Worm (Caenorhabditis elegans) whole organism, L4 larva: ENCODE results near the gene cyp-25A1.

Experiments
- D1046.2 ChIP-seq: fragments of 200-800 bp; sonication (Bioruptor generic); IDR thresholded peaks from 2 replicates; pipeline ENCODE4 v1.3.6; 2022; ENCODE audit warnings: missing genetic modification characterization, missing compliant biosample characterization
- F10B5.3 ChIP-seq: sonication (generic microtip); optimal IDR thresholded peaks from 2 replicates; lab custom pipeline; 2016; ENCODE audit warnings: mild to moderate bottlenecking, missing genetic modification characterization, missing compliant biosample characterization
- F37D6.2 ChIP-seq: sonication (generic microtip); optimal IDR thresholded peaks from 2 replicates; lab custom pipeline; 2016; ENCODE audit warnings: mild to moderate bottlenecking, missing genetic modification characterization, missing compliant biosample characterization
- T26A8.4 ChIP-seq: fragments of 200-800 bp; sonication (Bioruptor generic); IDR thresholded peaks from 2 replicates; pipeline ENCODE4 v1.3.6; 2022; ENCODE audit warnings: missing genetic modification characterization, missing compliant biosample characterization
- Y48G9A.11 ChIP-seq: fragments of 200-800 bp; sonication (Bioruptor generic); IDR thresholded peaks from 2 replicates; pipeline ENCODE4 v1.3.6; 2022; ENCODE audit warnings: missing genetic modification reagents, missing genetic modification characterization, missing compliant biosample characterization
- Y5F2A.4 ChIP-seq: fragments of 200-800 bp; sonication (Bioruptor generic); optimal IDR thresholded peaks from 2 replicates; lab custom pipeline; 2018; ENCODE audit warnings: mild to moderate bottlenecking, missing genetic modification characterization, missing compliant biosample characterization
- aha-1 ChIP-seq: fragments of 150-350 bp; peaks from one replicate; lab custom pipeline; 2014; ENCODE audit warnings: missing biosample characterization, missing genetic modification characterization
- aly-2 ChIP-seq: sonication (generic microtip); optimal IDR thresholded peaks from 2 replicates; lab custom pipeline; 2018; ENCODE audit warnings: missing biosample characterization, missing genetic modification characterization
- ama-1 ChIP-seq: fragments of 150-350 bp; optimal IDR thresholded peaks from 2 replicates; lab custom pipeline; 2014; ENCODE audit warnings: inconsistent platforms, mixed read lengths
- arid-1 ChIP-seq: fragments of 200-800 bp; sonication (Bioruptor generic); conservative IDR thresholded peaks from 2 replicates; pipeline ENCODE4 v1.3.6; 2022; ENCODE audit warnings: missing genetic modification reagents, missing genetic modification characterization, missing compliant biosample characterization
- attf-4 ChIP-seq: sonication (generic microtip); optimal IDR thresholded peaks from 3 replicates; lab custom pipeline; 2017; ENCODE audit warnings: missing biosample characterization, missing genetic modification characterization
- ceh-20 ChIP-seq: fragments of 200-800 bp; sonication (Bioruptor generic); IDR thresholded peaks from 2 replicates; pipeline ENCODE4 v1.3.6; 2022; ENCODE audit warnings: missing genetic modification reagents, missing genetic modification characterization, missing compliant biosample characterization
- ceh-32 ChIP-seq: sonication (generic microtip); optimal IDR thresholded peaks from 2 replicates; lab custom pipeline; 2016; ENCODE audit warnings: mild to moderate bottlenecking, missing genetic modification characterization, missing compliant biosample characterization; ENCODE audit not compliant: poor library complexity
- ceh-44 ChIP-seq: fragments of 200-800 bp; sonication (Bioruptor generic); IDR thresholded peaks from 2 replicates; pipeline ENCODE4 v1.3.6; 2022; ENCODE audit warnings: missing genetic modification reagents, missing genetic modification characterization, missing compliant biosample characterization
- ctbp-1 ChIP-seq: fragments of 200-800 bp; sonication (Bioruptor generic); IDR thresholded peaks from 2 replicates; pipeline ENCODE4 v1.3.6; 2022; ENCODE audit warnings: missing genetic modification reagents, missing genetic modification characterization, missing compliant biosample characterization
- daf-16 ChIP-seq, 3 experiments: sonication (generic microtip); optimal IDR thresholded peaks; 2 replicates each; lab custom pipeline; 2016 to 2017; ENCODE audit warnings: missing genetic modification characterization in 3 of 3, missing genetic modification reagents in 3 of 3, mild to moderate bottlenecking in 2 of 3, missing compliant biosample characterization in 2 of 3, missing biosample characterization in 1 of 3, moderate library complexity in 1 of 3
- dmd-8 ChIP-seq: fragments of 200-800 bp; sonication (Bioruptor generic); IDR thresholded peaks from 2 replicates; pipeline ENCODE4 v1.3.6; 2022; ENCODE audit warnings: missing genetic modification characterization, missing compliant biosample characterization
- egl-27 ChIP-seq: sonication (generic microtip); optimal IDR thresholded peaks from 3 replicates; lab custom pipeline; 2017; ENCODE audit warnings: missing biosample characterization, missing genetic modification reagents, missing genetic modification characterization
- egl-43 ChIP-seq: fragments of 200-800 bp; sonication (Bioruptor generic); IDR thresholded peaks from 2 replicates; pipeline ENCODE4 v1.3.6; 2022; ENCODE audit warnings: missing genetic modification reagents, missing genetic modification characterization, missing compliant biosample characterization
- fkh-10 ChIP-seq: fragments of 150-350 bp; optimal IDR thresholded peaks from 2 replicates; lab custom pipeline; 2014; ENCODE audit warnings: missing biosample characterization, missing genetic modification reagents, missing genetic modification characterization
- hif-1 ChIP-seq, 2 experiments: sonication (generic microtip); optimal IDR thresholded peaks; 2 replicates each; lab custom pipeline; 2016 to 2017; ENCODE audit warnings: missing compliant biosample characterization in 2 of 2, missing genetic modification characterization in 2 of 2, missing genetic modification reagents in 2 of 2, missing genotype in 2 of 2, mild to moderate bottlenecking in 1 of 2
- hlh-30 ChIP-seq: sonication (generic microtip); optimal IDR thresholded peaks from 2 replicates; lab custom pipeline; 2017; ENCODE audit warnings: antibody characterized with exemption, mild to moderate bottlenecking, missing genetic modification characterization, missing compliant biosample characterization; ENCODE audit not compliant: insufficient read depth
- hmg-1.1 ChIP-seq: fragments of 200-800 bp; sonication (Bioruptor generic); IDR thresholded peaks from 2 replicates; pipeline ENCODE4 v1.3.6; 2022; ENCODE audit warnings: missing genetic modification reagents, missing genetic modification characterization, missing compliant biosample characterization
- jun-1 ChIP-seq: fragments of 150-350 bp; optimal IDR thresholded peaks from 2 replicates; lab custom pipeline; 2014; ENCODE audit warnings: missing biosample characterization, missing genetic modification reagents, missing genetic modification characterization
- lim-7 ChIP-seq: fragments of 200-800 bp; sonication (Bioruptor generic); IDR thresholded peaks from 2 replicates; pipeline ENCODE4 v1.3.6; 2022; ENCODE audit warnings: missing genetic modification characterization, missing compliant biosample characterization
- lir-3 ChIP-seq: sonication (generic microtip); optimal IDR thresholded peaks from 2 replicates; lab custom pipeline; 2016; ENCODE audit warnings: mild to moderate bottlenecking, missing genetic modification characterization, missing compliant biosample characterization
- lsy-2 ChIP-seq, 2 experiments: fragments of 150-350 bp in 1 of 2; sonication (generic microtip) in 1 of 2; optimal IDR thresholded peaks; 2 replicates each; lab custom pipeline; 2014 to 2017; ENCODE audit warnings: missing biosample characterization in 2 of 2, missing genetic modification characterization in 2 of 2
- madf-9 ChIP-seq: fragments of 200-800 bp; sonication (Bioruptor generic); conservative IDR thresholded peaks from 2 replicates; pipeline ENCODE4 v1.3.6; 2022; ENCODE audit warnings: missing genetic modification reagents, missing genetic modification characterization, missing compliant biosample characterization
- mep-1 ChIP-seq: fragments of 150-350 bp; sonication (generic microtip); optimal IDR thresholded peaks from 3 replicates; lab custom pipeline; 2014; ENCODE audit warnings: missing biosample characterization, missing genetic modification characterization
- mes-2 ChIP-seq: sonication (generic microtip); optimal IDR thresholded peaks from 2 replicates; lab custom pipeline; 2016; ENCODE audit warnings: missing genotype, mild to moderate bottlenecking, missing genetic modification characterization, missing compliant biosample characterization; ENCODE audit not compliant: poor library complexity, severe bottlenecking
- nhr-10 ChIP-seq: fragments of 150-350 bp; optimal IDR thresholded peaks from 2 replicates; lab custom pipeline; 2014; ENCODE audit warnings: missing biosample characterization, missing genetic modification characterization
- nhr-111 ChIP-seq: fragments of 200-800 bp; sonication (Bioruptor generic); optimal IDR thresholded peaks from 2 replicates; lab custom pipeline; 2018; ENCODE audit warnings: mild to moderate bottlenecking, missing genetic modification characterization, missing compliant biosample characterization
- nhr-48 ChIP-seq: sonication (generic microtip); optimal IDR thresholded peaks from 2 replicates; lab custom pipeline; 2016; ENCODE audit warnings: mild to moderate bottlenecking, missing genetic modification characterization, missing compliant biosample characterization
- nhr-6 ChIP-seq: fragments of 150-350 bp; optimal IDR thresholded peaks from 2 replicates; lab custom pipeline; 2014; ENCODE audit warnings: missing biosample characterization, missing genetic modification characterization
- nhr-76 ChIP-seq: fragments of 150-350 bp; optimal IDR thresholded peaks from 2 replicates; lab custom pipeline; 2014; ENCODE audit warnings: missing biosample characterization, missing genetic modification characterization
- pha-4 ChIP-seq, 2 experiments: fragments of 150-350 bp in 1 of 2; fragments of 200-800 bp in 1 of 2; sonication (Bioruptor generic) in 1 of 2; IDR thresholded peaks in 1 of 2; optimal IDR thresholded peaks in 1 of 2; 2 replicates each; pipeline versions ENCODE4 v1.3.6 to Lab custom; 2014 to 2022; ENCODE audit warnings: missing genetic modification characterization in 2 of 2, missing genetic modification reagents in 2 of 2, missing biosample characterization in 1 of 2, missing compliant biosample characterization in 1 of 2
- rbr-2 ChIP-seq: sonication (generic microtip); optimal IDR thresholded peaks from 2 replicates; lab custom pipeline; 2016; ENCODE audit warnings: missing genotype, missing genetic modification characterization, missing compliant biosample characterization
- sdz-12 ChIP-seq: fragments of 200-800 bp; sonication (Bioruptor generic); optimal IDR thresholded peaks from 2 replicates; lab custom pipeline; 2018; ENCODE audit warnings: mild to moderate bottlenecking, missing genetic modification characterization, missing compliant biosample characterization
- spr-1 ChIP-seq: sonication (generic microtip); optimal IDR thresholded peaks from 2 replicates; lab custom pipeline; 2016; ENCODE audit warnings: mild to moderate bottlenecking, missing genetic modification characterization, missing compliant biosample characterization
- tra-1 ChIP-seq: fragments of 200-800 bp; sonication (Bioruptor generic); IDR thresholded peaks from 2 replicates; pipeline ENCODE4 v1.3.6; 2022; ENCODE audit warnings: missing genetic modification reagents, missing genetic modification characterization, missing compliant biosample characterization
- unc-62 ChIP-seq, 3 experiments: fragments of 150-350 bp in 1 of 3; sonication (generic microtip); optimal IDR thresholded peaks in 2 of 3; peaks in 1 of 3; 1 replicate in 1 of 3; 2 replicates in 2 of 3; lab custom pipeline; 2014 to 2017; ENCODE audit warnings: missing biosample characterization in 3 of 3, missing genetic modification characterization in 3 of 3, missing genetic modification reagents in 3 of 3, missing genotype in 1 of 3
- zag-1 ChIP-seq: fragments of 150-350 bp; optimal IDR thresholded peaks from 2 replicates; lab custom pipeline; 2014; ENCODE audit warnings: missing biosample characterization, missing genetic modification characterization
- zfp-3 ChIP-seq: fragments of 200-800 bp; sonication (Bioruptor generic); conservative IDR thresholded peaks from 2 replicates; pipeline ENCODE4 v1.3.6; 2022; ENCODE audit warnings: missing genetic modification reagents, missing genetic modification characterization, missing compliant biosample characterization
- zip-2 ChIP-seq: fragments of 150-350 bp; optimal IDR thresholded peaks from 2 replicates; lab custom pipeline; 2014; ENCODE audit warnings: missing biosample characterization, missing genetic modification characterization
- ztf-7 ChIP-seq: fragments of 150-350 bp; optimal IDR thresholded peaks from 2 replicates; lab custom pipeline; 2014; ENCODE audit warnings: missing biosample characterization, missing genetic modification characterization

Gene cyp-25A1

ce11 chrIII:3786427-3786935 is 45.9 kb upstream of the cyp-25A1 start, which contains the start of gene acy-3 (continued):
- TF ChIP-seq hmg-1.1 (GFP tag; lab: Robert Waterston, UW) (peak; percentile 69; the same call in 1 of the 2 replicates), egl-43 (GFP tag; lab: Robert Waterston, UW) (peak; percentile 72; the same call in 1 of the 2 replicates), madf-9 (GFP tag; lab: Robert Waterston, UW) (no peak), T26A8.4 (peak; percentile 72; the same call in 1 of the 2 replicates), Y5F2A.4 (no peak)

ce11 chrIII:3789688-3790371 is 42.6 kb upstream of the cyp-25A1 start:
- TF ChIP-seq pha-4 (GFP tag; IDR thresholded peaks at IDR 0.05; lab: Robert Waterston, UW): no peak
- TF ChIP-seq pha-4 (tag; optimal IDR thresholded peaks at IDR 0.05; lab: Kevin White, UChicago): no peak
- TF ChIP-seq aha-1 (tag; lab: Kevin White, UChicago): peak; percentile 54
- 0 out of 2 replicates have a peak, but pooled peaks have one; percentile 6 for TF ChIP-seq arid-1 (GFP tag; lab: Robert Waterston, UW)
- peak; percentile 10 for TF ChIP-seq aly-2 (tag; lab: Kevin White, UChicago)
- no peak for TF ChIP-seq nhr-6 (tag; lab: Kevin White, UChicago)
- peak in 1 of 2 experiments; percentile 17 for TF ChIP-seq lsy-2 (tag; optimal IDR thresholded peaks at IDR 0.05; lab: Kevin White, UChicago)
- no peak for TF ChIP-seq zag-1
- TF ChIP-seq nhr-10 (tag; lab: Kevin White, UChicago): no peak
- TF ChIP-seq hif-1 (tag; optimal IDR thresholded peaks at IDR 0.05; lab: Kevin White, UChicago): no peak
- peak; percentile 34 for TF ChIP-seq mep-1 (tag; lab: Kevin White, UChicago)
- peak; percentile 54 for TF ChIP-seq ama-1 (lab: Kevin White, UChicago)
- peak; percentile 12 for TF ChIP-seq mes-2 (tag; lab: Kevin White, UChicago)
- no peak for TF ChIP-seq daf-16 (GFP tag; optimal IDR thresholded peaks at IDR 0.05; lab: Kevin White, UChicago)
- no peak for TF ChIP-seq daf-16 (tag; optimal IDR thresholded peaks at IDR 0.05; lab: Kevin White, UChicago)
- peak; percentile 34 for TF ChIP-seq sdz-12 (GFP tag; lab: Kevin White, UChicago)
- peak; percentile 74; the same call in 1 of the 2 replicates for TF ChIP-seq zfp-3
- TF ChIP-seq nhr-48 (tag; lab: Kevin White, UChicago): peak; percentile 6

DNA sequence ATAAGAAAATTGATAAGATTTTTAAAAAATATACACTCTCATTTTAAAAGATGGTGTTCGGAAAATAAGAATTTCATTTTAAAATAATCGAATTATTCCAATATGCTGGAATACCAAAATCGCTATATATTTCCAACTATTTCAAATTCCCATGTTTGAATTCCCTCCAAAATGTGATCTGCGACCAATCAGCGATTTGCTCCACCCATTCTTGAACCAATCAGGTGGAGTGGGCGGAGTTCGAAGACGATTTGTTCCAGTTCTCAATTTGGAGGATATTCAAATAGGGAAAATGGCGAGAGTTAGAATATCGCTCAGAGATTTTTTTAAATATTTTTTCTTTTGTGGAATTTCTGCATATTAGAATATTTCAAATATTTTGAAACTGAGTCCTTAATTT is 41.5 kb upstream of the cyp-25A1 start:
- TF ChIP-seq zfp-3 (no peak), F37D6.2 (tag; lab: Kevin White, UChicago) (no peak), Y48G9A.11 (GFP tag; lab: Robert Waterston, UW) (no peak), ceh-32 (tag; lab: Kevin White, UChicago) (no peak), ceh-44 (GFP tag; lab: Robert Waterston, UW) (no peak), aha-1 (tag; lab: Kevin White, UChicago) (peak; percentile 49), nhr-76 (tag; lab: Kevin White, UChicago) (no peak), ctbp-1 (GFP tag; lab: Robert Waterston, UW) (no peak), nhr-111 (no peak), D1046.2 (GFP tag; lab: Robert Waterston, UW) (no peak), fkh-10 (GFP tag; lab: Kevin White, UChicago) (no peak), lir-3 (no peak), lim-7 (GFP tag; lab: Robert Waterston, UW) (0 out of 2 replicates have a peak, but pooled peaks have one; percentile 31), hlh-30 (tag; lab: Kevin White, UChicago) (no peak), tra-1 (GFP tag; lab: Robert Waterston, UW) (no peak), spr-1 (tag; lab: Kevin White, UChicago) (no peak), dmd-8 (GFP tag; lab: Robert Waterston, UW) (no peak), egl-27 (tag; lab: Kevin White, UChicago) (no peak), jun-1 (tag; lab: Kevin White, UChicago) (no peak), unc-62 (GFP tag; optimal IDR thresholded peaks at IDR 0.05 in 1 of 2; lab: Kevin White, UChicago) (no peak), unc-62 (tag; optimal IDR thresholded peaks at IDR 0.05; lab: Kevin White, UChicago) (no peak), ceh-20 (GFP tag; lab: Robert Waterston, UW) (no peak), ztf-7 (tag; lab: Kevin White, UChicago) (no peak), F10B5.3 (tag; lab: Kevin White, UChicago) (no peak), nhr-48 (tag; lab: Kevin White, UChicago) (no peak), zip-2 (no peak), rbr-2 (tag; lab: Kevin White, UChicago) (no peak), attf-4 (tag; lab: Kevin White, UChicago) (no peak)
